Fruit fly (Drosophila melanogaster): ENCODE measurements around the gene CG17637.
A peak's percentile ranks its signal among the peaks of the same experiment; 100 is the strongest.

dm6 chr3L:20526196-20526740 lies 22.3 kb downstream of the CG17637 start, which contains the start of gene Nubp2:
- TF ChIP-seq CG10348 (GFP tag; IDR thresholded peaks at IDR 0.05) (peak; percentile 78), Snoo (tag; optimal IDR thresholded peaks at IDR 0.05) (peak; percentile 90), CG8301 (tag; optimal IDR thresholded peaks at IDR 0.05) (peak; percentile 93)

All from whole organism, pupa.